Worm (Caenorhabditis elegans) whole organism, L1 larva: ENCODE data around the gene clec-76.

ENCODE experiments used
- elt-3 ChIP-seq, 6 experiments: fragments of 150-350 bp in 1 of 6; sonication (generic microtip); optimal IDR thresholded peaks; 2 replicates each; lab custom pipeline; 2017 to 2018; ENCODE audit warnings: missing biosample characterization in 6 of 6, missing genetic modification characterization in 6 of 6, inconsistent platforms in 1 of 6
- irx-1 ChIP-seq: sonication (generic microtip); optimal IDR thresholded peaks from 2 replicates; lab custom pipeline; 2016; ENCODE audit warnings: missing genetic modification characterization, missing compliant biosample characterization
- pag-3 ChIP-seq: sonication (generic microtip); optimal IDR thresholded peaks from 2 replicates; lab custom pipeline; 2017; ENCODE audit warnings: missing genetic modification characterization, mild to moderate bottlenecking, missing compliant biosample characterization, antibody characterized with exemption, borderline replicate concordance; ENCODE audit not compliant: insufficient read depth
- pqm-1 ChIP-seq: sonication (generic microtip); optimal IDR thresholded peaks from 3 replicates; lab custom pipeline; 2017; ENCODE audit warnings: missing biosample characterization, missing genetic modification characterization
- skn-1 ChIP-seq: fragments of 150-350 bp; optimal IDR thresholded peaks from 2 replicates; lab custom pipeline; 2014; ENCODE audit warnings: missing biosample characterization, missing genetic modification characterization

DNA sequence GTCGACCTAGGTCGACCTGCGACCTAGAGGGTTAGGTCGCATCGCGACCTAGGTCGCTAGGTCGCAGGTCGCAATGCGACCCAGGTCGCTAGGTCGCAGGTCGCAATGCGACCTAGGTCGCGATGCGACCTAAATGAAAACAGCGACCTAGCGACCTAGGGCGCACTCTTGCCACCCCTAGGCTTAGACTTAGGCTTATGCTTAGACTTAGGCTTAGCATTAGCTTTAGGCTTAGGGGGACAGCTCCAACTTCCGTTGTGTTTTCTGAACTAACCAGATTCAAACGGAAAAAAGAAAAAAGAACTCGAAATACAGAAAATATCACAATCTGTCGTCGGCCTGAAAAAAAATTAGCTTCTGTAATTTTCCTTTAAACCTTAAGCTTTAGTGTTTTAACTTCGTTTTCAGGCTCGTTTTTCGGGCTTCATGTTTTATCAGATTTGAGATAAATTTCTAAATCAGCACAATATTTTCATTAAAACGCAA lies 49.3 kb downstream of the clec-76 start:
- no peak for TF ChIP-seq skn-1 (tag; lab: Kevin White, UChicago)
- TF ChIP-seq elt-3 (tag; optimal IDR thresholded peaks at IDR 0.05; lab: Kevin White, UChicago), result no peak
- TF ChIP-seq pag-3, result no peak
- TF ChIP-seq pqm-1 (tag; lab: Kevin White, UChicago), result no peak
- TF ChIP-seq irx-1 (tag; lab: Kevin White, UChicago), result no peak
